Fruit fly (Drosophila melanogaster) whole organism, wandering third instar larva: ENCODE results near the gene CG14300.

Experiments
- Abd-B ChIP-seq: fragments of >200 bp; optimal IDR thresholded peaks from 2 replicates; lab custom pipeline; 2017; ENCODE audit warnings: missing biosample characterization, missing genetic modification characterization
- CG32264 ChIP-seq: fragments of 200-800 bp; sonication (Bioruptor generic); optimal IDR thresholded peaks from 2 replicates; lab custom pipeline; 2016; ENCODE audit warnings: missing biosample characterization, missing genetic modification characterization
- CG9705 ChIP-seq: fragments of 200-800 bp; sonication (Bioruptor generic); optimal IDR thresholded peaks from 2 replicates; lab custom pipeline; 2018; ENCODE audit warnings: missing biosample characterization, mild to moderate bottlenecking, missing genetic modification characterization
- CrebA ChIP-seq: fragments of 200-800 bp; sonication (Bioruptor generic); optimal IDR thresholded peaks from 2 replicates; lab custom pipeline; 2016; ENCODE audit warnings: missing biosample characterization, mild to moderate bottlenecking, missing genetic modification characterization, borderline replicate concordance
- Dfd ChIP-seq: fragments of >200 bp; optimal IDR thresholded peaks from 2 replicates; lab custom pipeline; 2017; ENCODE audit warnings: missing biosample characterization, missing genetic modification characterization
- HLH106 ChIP-seq: fragments of 200-800 bp; optimal IDR thresholded peaks from 3 replicates; lab custom pipeline; 2019; ENCODE audit warnings: missing biosample characterization, mild to moderate bottlenecking, missing genetic modification characterization, moderate library complexity
- Hnf4 ChIP-seq: fragments of 200-800 bp; sonication (Bioruptor generic); optimal IDR thresholded peaks from 2 replicates; lab custom pipeline; 2016; ENCODE audit warnings: missing biosample characterization, mild to moderate bottlenecking, missing genetic modification characterization
- Hr78 ChIP-seq: fragments of >200 bp; optimal IDR thresholded peaks from 2 replicates; lab custom pipeline; 2017; ENCODE audit warnings: missing biosample characterization, missing genetic modification characterization
- Hr83 ChIP-seq: fragments of 200-300 bp; sonication (Bioruptor generic); optimal IDR thresholded peaks from 2 replicates; lab custom pipeline; 2016; ENCODE audit warnings: missing biosample characterization, mild to moderate bottlenecking, missing genetic modification characterization, moderate library complexity; ENCODE audit not compliant: poor library complexity, severe bottlenecking
- Jra ChIP-seq: sonication (Bioruptor generic); optimal IDR thresholded peaks from 2 replicates; lab custom pipeline; 2016; ENCODE audit warnings: missing biosample characterization, missing genetic modification characterization
- Myc ChIP-seq: fragments of >200 bp; optimal IDR thresholded peaks from 2 replicates; lab custom pipeline; 2017
- N ChIP-seq: fragments of >200 bp; optimal IDR thresholded peaks from 2 replicates; lab custom pipeline; 2018; ENCODE audit warnings: missing biosample characterization, missing external identifiers, missing genetic modification characterization
- OdsH ChIP-seq: fragments of 200-800 bp; sonication (Bioruptor generic); optimal IDR thresholded peaks from 2 replicates; lab custom pipeline; 2016; ENCODE audit warnings: missing biosample characterization, mild to moderate bottlenecking, missing genetic modification characterization
- Rel ChIP-seq, 2 experiments: fragments of 200-800 bp; sonication (Bioruptor generic) in 1 of 2; optimal IDR thresholded peaks; 2 replicates in 1 of 2; 3 replicates in 1 of 2; lab custom pipeline; 2016 to 2019; ENCODE audit warnings: mild to moderate bottlenecking in 2 of 2, missing biosample characterization in 2 of 2, missing genetic modification characterization in 2 of 2, moderate library complexity in 1 of 2
- Sp1 ChIP-seq: fragments of 200-800 bp; sonication (Bioruptor generic); optimal IDR thresholded peaks from 3 replicates; lab custom pipeline; 2019; ENCODE audit warnings: missing biosample characterization, mild to moderate bottlenecking, missing genetic modification characterization, moderate library complexity
- Vsx2 ChIP-seq: fragments of 200-300, 225-300 bp; sonication (Bioruptor generic); optimal IDR thresholded peaks from 2 replicates; lab custom pipeline; 2018; ENCODE audit warnings: missing biosample characterization, missing genetic modification characterization; ENCODE audit not compliant: partially characterized antibody
- br ChIP-seq: fragments of 200-800 bp; sonication (Bioruptor generic); optimal IDR thresholded peaks from 2 replicates; lab custom pipeline; 2016; ENCODE audit warnings: missing biosample characterization, missing genetic modification characterization
- brk ChIP-seq: fragments of 200-800 bp; sonication (Bioruptor generic); optimal IDR thresholded peaks from 2 replicates; lab custom pipeline; 2016; ENCODE audit warnings: missing biosample characterization, mild to moderate bottlenecking, missing genetic modification characterization
- dl ChIP-seq, 2 experiments: fragments of 175-275, 200-275 bp in 1 of 2; fragments of 200-275 bp in 1 of 2; sonication (Bioruptor generic); optimal IDR thresholded peaks; lab custom pipeline; 2018; ENCODE audit warnings: mild to moderate bottlenecking in 2 of 2, missing biosample characterization in 2 of 2, missing genetic modification characterization in 2 of 2, moderate library complexity in 2 of 2; ENCODE audit not compliant: partially characterized antibody in 2 of 2, insufficient read depth in 1 of 2
- dmrt93B ChIP-seq: fragments of 200-800 bp; sonication (Bioruptor generic); optimal IDR thresholded peaks from 2 replicates; lab custom pipeline; 2018; ENCODE audit warnings: missing biosample characterization, mild to moderate bottlenecking, missing genetic modification characterization
- dsf ChIP-seq: sonication (Bioruptor generic); optimal IDR thresholded peaks from 2 replicates; lab custom pipeline; 2016; ENCODE audit warnings: missing biosample characterization, missing genetic modification characterization, borderline replicate concordance
- ey ChIP-seq: fragments of 200-800 bp; sonication (Bioruptor generic); optimal IDR thresholded peaks from 2 replicates; lab custom pipeline; 2016; ENCODE audit warnings: missing biosample characterization, missing genetic modification characterization
- foxo ChIP-seq, 2 experiments: fragments of 200-800 bp; sonication (Bioruptor generic); optimal IDR thresholded peaks; 2 replicates in 1 of 2; 3 replicates in 1 of 2; lab custom pipeline; 2016 to 2017; ENCODE audit warnings: missing biosample characterization in 2 of 2, missing genetic modification characterization in 2 of 2
- fru ChIP-seq: fragments of 200-800 bp; sonication (Bioruptor generic); optimal IDR thresholded peaks from 3 replicates; lab custom pipeline; 2016; ENCODE audit warnings: missing biosample characterization, mild to moderate bottlenecking, missing genetic modification characterization
- h ChIP-seq: fragments of 200-800 bp; sonication (Bioruptor generic); optimal IDR thresholded peaks from 3 replicates; lab custom pipeline; 2016; ENCODE audit warnings: missing biosample characterization, mild to moderate bottlenecking, missing genetic modification characterization
- lola ChIP-seq: fragments of >200 bp; optimal IDR thresholded peaks from 2 replicates; lab custom pipeline; 2017; ENCODE audit warnings: missing biosample characterization, missing genetic modification characterization
- psq ChIP-seq: fragments of 200-800 bp; sonication (Bioruptor generic); optimal IDR thresholded peaks from 3 replicates; lab custom pipeline; 2017; ENCODE audit warnings: missing biosample characterization, mild to moderate bottlenecking, missing genetic modification characterization, moderate library complexity
- rgr ChIP-seq: fragments of 200-800 bp; sonication (Bioruptor generic); optimal IDR thresholded peaks from 3 replicates; lab custom pipeline; 2016; ENCODE audit warnings: missing biosample characterization, mild to moderate bottlenecking, missing genetic modification characterization
- sage ChIP-seq: fragments of 200-800 bp; sonication (Bioruptor generic); optimal IDR thresholded peaks from 2 replicates; lab custom pipeline; 2016; ENCODE audit warnings: missing biosample characterization, mild to moderate bottlenecking, missing genetic modification characterization
- sv ChIP-seq: fragments of 200-800 bp; sonication (Bioruptor generic); optimal IDR thresholded peaks from 3 replicates; lab custom pipeline; 2016; ENCODE audit warnings: missing biosample characterization, missing genetic modification characterization
- tai ChIP-seq: sonication (Bioruptor generic); optimal IDR thresholded peaks from 2 replicates; lab custom pipeline; 2016; ENCODE audit warnings: missing biosample characterization, missing genetic modification characterization
- usp ChIP-seq: fragments of >200 bp; optimal IDR thresholded peaks from 2 replicates; lab custom pipeline; 2017; ENCODE audit warnings: missing biosample characterization, missing genetic modification characterization
- woc ChIP-seq: sonication (Bioruptor generic); optimal IDR thresholded peaks from 2 replicates; lab custom pipeline; 2016; ENCODE audit warnings: missing biosample characterization, mild to moderate bottlenecking, missing genetic modification characterization

CG14300 gene

dm6 chr3R:18722490-18722889, 29.0 kb upstream of the CG14300 start, which contains the start of gene CG34283:
CG34283 (minus strand) TSS chr3R:18722590.
- no peak for TF ChIP-seq tai
- TF ChIP-seq HLH106 (tag; lab: Kevin White, UChicago), result no peak
- no peak for TF ChIP-seq Myc (lab: Kevin White, UChicago)
- TF ChIP-seq dl (GFP tag; optimal IDR thresholded peaks at IDR 0.05; lab: Kevin White, UChicago; ENCODE audit: insufficient read depth in 1 of 2, partially characterized antibody in 2 of 2), result no peak
- TF ChIP-seq rgr, result no peak
- no peak for TF ChIP-seq dmrt93B (GFP tag; lab: Kevin White, UChicago)
- TF ChIP-seq Hnf4 (GFP tag; lab: Kevin White, UChicago), result no peak
- no peak for TF ChIP-seq brk (GFP tag; lab: Kevin White, UChicago)
- TF ChIP-seq N (GFP tag; lab: Kevin White, UChicago), result no peak
- no peak for TF ChIP-seq lola (GFP tag; lab: Kevin White, UChicago)
- no peak for TF ChIP-seq sage (GFP tag; lab: Kevin White, UChicago)
- TF ChIP-seq Hr78, result no peak
- TF ChIP-seq br (GFP tag; lab: Kevin White, UChicago), result no peak
- TF ChIP-seq usp (GFP tag; lab: Kevin White, UChicago), result no peak
- TF ChIP-seq, all 38 proteins: peak for 0

dm6 chr3R:18721368-18721767, 27.9 kb upstream of the CG14300 start:
- no peak for TF ChIP-seq HLH106 (tag; lab: Kevin White, UChicago)

- TF ChIP-seq psq (GFP tag; lab: Kevin White, UChicago) (peak; percentile 59), br (GFP tag; lab: Kevin White, UChicago) (peak; percentile 71), dmrt93B (GFP tag; lab: Kevin White, UChicago) (peak; percentile 39), CrebA (GFP tag; lab: Kevin White, UChicago) (peak; percentile 11), ey (GFP tag; lab: Kevin White, UChicago) (peak; percentile 82), Sp1 (GFP tag; lab: Kevin White, UChicago) (peak; percentile 82), sage (GFP tag; lab: Kevin White, UChicago) (peak; percentile 22), CG9705 (GFP tag; lab: Kevin White, UChicago) (peak; percentile 59), sv (GFP tag; lab: Kevin White, UChicago) (peak; percentile 80), Vsx2 (GFP tag; lab: Kevin White, UChicago) (no peak), HLH106 (tag; lab: Kevin White, UChicago) (peak; percentile 83), fru (GFP tag; lab: Kevin White, UChicago) (peak; percentile 84), woc (GFP tag; lab: Kevin White, UChicago) (peak; percentile 62), dsf (GFP tag; lab: Kevin White, UChicago) (no peak), Dfd (GFP tag; lab: Kevin White, UChicago) (no peak), h (GFP tag; lab: Kevin White, UChicago) (peak; percentile 81), Jra (peak; percentile 54), Rel (GFP tag; optimal IDR thresholded peaks at IDR 0.05; lab: Kevin White, UChicago) (no peak), Rel (tag; optimal IDR thresholded peaks at IDR 0.05; lab: Kevin White, UChicago) (peak; percentile 57), rgr (peak; percentile 74), Abd-B (GFP tag; lab: Kevin White, UChicago) (no peak), OdsH (GFP tag; lab: Kevin White, UChicago) (peak; percentile 74), usp (GFP tag; lab: Kevin White, UChicago) (no peak), brk (GFP tag; lab: Kevin White, UChicago) (peak; percentile 49), lola (GFP tag; lab: Kevin White, UChicago) (no peak), foxo (GFP tag; optimal IDR thresholded peaks at IDR 0.05; lab: Kevin White, UChicago) (peak in 1 of 2 experiments; percentile 82), Hnf4 (GFP tag; lab: Kevin White, UChicago) (peak; percentile 61), Hr78 (no peak), Hr83 (GFP tag; lab: Kevin White, UChicago) (no peak), Myc (lab: Kevin White, UChicago) (no peak), CG32264 (GFP tag; lab: Kevin White, UChicago) (no peak)
- TF ChIP-seq, all 38 proteins: peak for 20
Measured at dm6 chr3R:18719767-18720341, 26.3 kb upstream of the CG14300 start.
